Worm (Caenorhabditis elegans) whole organism, mixed stage, embryonic: ENCODE measurements around the gene che-7.

Experiments used
- M03D4.4 ChIP-seq: sonication (generic microtip); optimal IDR thresholded peaks from 2 replicates; lab custom pipeline; 2017; ENCODE audit warnings: mild to moderate bottlenecking, missing genetic modification characterization, missing compliant biosample characterization
- bed-3 ChIP-seq: fragments of 200-800 bp; sonication (Bioruptor generic); optimal IDR thresholded peaks from 3 replicates; lab custom pipeline; 2018; ENCODE audit warnings: mild to moderate bottlenecking, missing genetic modification characterization, moderate library complexity, missing compliant biosample characterization
- blmp-1 ChIP-seq: fragments of 150-350 bp; optimal IDR thresholded peaks from 2 replicates; lab custom pipeline; 2014; ENCODE audit warnings: missing biosample characterization, missing genetic modification characterization
- ceh-39 ChIP-seq: fragments of 150-350 bp; optimal IDR thresholded peaks from 2 replicates; lab custom pipeline; 2014; ENCODE audit warnings: missing biosample characterization, missing genetic modification characterization
- ceh-43 ChIP-seq: fragments of 200-800 bp; sonication (Bioruptor generic); optimal IDR thresholded peaks from 2 replicates; lab custom pipeline; 2018; ENCODE audit warnings: mild to moderate bottlenecking, missing genetic modification characterization, moderate library complexity, missing compliant biosample characterization
- ceh-83 ChIP-seq: fragments of 200-800 bp; sonication (Bioruptor generic); optimal IDR thresholded peaks from 2 replicates; lab custom pipeline; 2018; ENCODE audit warnings: mild to moderate bottlenecking, missing genetic modification characterization, missing compliant biosample characterization
- ces-1 ChIP-seq: fragments of 150-350 bp; optimal IDR thresholded peaks from 2 replicates; lab custom pipeline; 2014; ENCODE audit warnings: missing biosample characterization, missing genetic modification reagents, missing genetic modification characterization
- cnd-1 ChIP-seq: fragments of 200-800 bp; sonication (Bioruptor generic); optimal IDR thresholded peaks from 2 replicates; lab custom pipeline; 2018; ENCODE audit warnings: mild to moderate bottlenecking, missing genetic modification characterization, missing compliant biosample characterization
- elt-1 ChIP-seq: sonication (generic microtip); optimal IDR thresholded peaks from 2 replicates; lab custom pipeline; 2017; ENCODE audit warnings: missing genetic modification characterization, mild to moderate bottlenecking, missing compliant biosample characterization, antibody characterized with exemption, moderate library complexity, borderline replicate concordance; ENCODE audit not compliant: insufficient read depth
- elt-3 ChIP-seq: fragments of 150-350 bp; optimal IDR thresholded peaks from 2 replicates; lab custom pipeline; 2014; ENCODE audit warnings: missing biosample characterization, missing genetic modification characterization
- flh-1 ChIP-seq: fragments of 200-800 bp; sonication (Bioruptor generic); optimal IDR thresholded peaks from 2 replicates; lab custom pipeline; 2018; ENCODE audit warnings: mild to moderate bottlenecking, missing genetic modification characterization, moderate library complexity, missing compliant biosample characterization
- ham-2 ChIP-seq: fragments of 200-800 bp; sonication (Bioruptor generic); optimal IDR thresholded peaks from 2 replicates; lab custom pipeline; 2018; ENCODE audit warnings: mild to moderate bottlenecking, missing genetic modification characterization, missing compliant biosample characterization
- hlh-1 ChIP-seq: fragments of 150-350 bp; optimal IDR thresholded peaks from 2 replicates; lab custom pipeline; 2014; ENCODE audit warnings: missing biosample characterization, missing genetic modification reagents, missing genetic modification characterization
- lin-13 ChIP-seq: fragments of 150-350 bp; optimal IDR thresholded peaks from 2 replicates; lab custom pipeline; 2014; ENCODE audit warnings: missing biosample characterization, missing genetic modification characterization
- lin-32 ChIP-seq: fragments of 200-800 bp; sonication (Bioruptor generic); optimal IDR thresholded peaks from 2 replicates; lab custom pipeline; 2018; ENCODE audit warnings: mild to moderate bottlenecking, missing genetic modification characterization, missing compliant biosample characterization
- mab-5 ChIP-seq: fragments of 150-350 bp; optimal IDR thresholded peaks from 2 replicates; lab custom pipeline; 2014; ENCODE audit warnings: missing biosample characterization, missing genetic modification characterization
- mep-1 ChIP-seq: fragments of 150-350 bp; optimal IDR thresholded peaks from 2 replicates; lab custom pipeline; 2017; ENCODE audit warnings: missing biosample characterization, missing genetic modification reagents, missing genetic modification characterization, inconsistent platforms
- mls-2 ChIP-seq: sonication (generic microtip); optimal IDR thresholded peaks from 2 replicates; lab custom pipeline; 2016; ENCODE audit warnings: mild to moderate bottlenecking, missing genetic modification characterization, moderate library complexity, missing compliant biosample characterization
- nhr-12 ChIP-seq: fragments of 150-350 bp; optimal IDR thresholded peaks from 2 replicates; lab custom pipeline; 2014; ENCODE audit warnings: missing biosample characterization, missing genetic modification characterization
- nhr-2 ChIP-seq: fragments of 150-350 bp; optimal IDR thresholded peaks from 2 replicates; lab custom pipeline; 2014; ENCODE audit warnings: missing biosample characterization, missing genetic modification characterization
- nhr-237 ChIP-seq: fragments of 150-350 bp; optimal IDR thresholded peaks from 2 replicates; lab custom pipeline; 2014; ENCODE audit warnings: missing biosample characterization, missing genetic modification characterization
- nhr-28 ChIP-seq: fragments of 150-350 bp; optimal IDR thresholded peaks from 2 replicates; lab custom pipeline; 2014; ENCODE audit warnings: missing biosample characterization, missing genetic modification characterization
- nhr-76 ChIP-seq: sonication (generic microtip); optimal IDR thresholded peaks from 2 replicates; lab custom pipeline; 2017; ENCODE audit warnings: missing biosample characterization, missing genetic modification characterization
- pha-4 ChIP-seq: fragments of 150-350 bp; optimal IDR thresholded peaks from 2 replicates; lab custom pipeline; 2018; ENCODE audit warnings: missing biosample characterization, missing genetic modification reagents, missing genetic modification characterization
- sem-2 ChIP-seq: fragments of 200-800 bp; sonication (Bioruptor generic); optimal IDR thresholded peaks from 2 replicates; lab custom pipeline; 2018; ENCODE audit warnings: mild to moderate bottlenecking, missing genetic modification characterization, missing compliant biosample characterization
- snpc-4 ChIP-seq: fragments of 150-350 bp; optimal IDR thresholded peaks from 2 replicates; lab custom pipeline; 2014; ENCODE audit warnings: missing biosample characterization, missing genetic modification characterization
- sptf-1 ChIP-seq: sonication (generic microtip); optimal IDR thresholded peaks from 2 replicates; lab custom pipeline; 2017; ENCODE audit warnings: mild to moderate bottlenecking, missing genetic modification characterization, moderate library complexity, missing compliant biosample characterization
- tbx-8 ChIP-seq: fragments of 200-800 bp; sonication (Bioruptor generic); optimal IDR thresholded peaks from 2 replicates; lab custom pipeline; 2018; ENCODE audit warnings: mild to moderate bottlenecking, missing genetic modification characterization, moderate library complexity, missing compliant biosample characterization
- unc-120 ChIP-seq: sonication (generic microtip); optimal IDR thresholded peaks from 2 replicates; lab custom pipeline; 2017; ENCODE audit warnings: missing genetic modification characterization, missing compliant biosample characterization; ENCODE audit not compliant: poor library complexity, severe bottlenecking
- unc-39 ChIP-seq: fragments of 150-350 bp; optimal IDR thresholded peaks from 2 replicates; lab custom pipeline; 2014; ENCODE audit warnings: missing biosample characterization, missing genetic modification characterization
- unc-62 ChIP-seq: fragments of 150-350 bp; optimal IDR thresholded peaks from 2 replicates; lab custom pipeline; 2014; ENCODE audit warnings: missing biosample characterization, missing genetic modification reagents, missing genetic modification characterization
- zip-8 ChIP-seq: fragments of 150-350 bp; optimal IDR thresholded peaks from 2 replicates; lab custom pipeline; 2014; ENCODE audit warnings: missing biosample characterization, missing genetic modification characterization
- ztf-11 ChIP-seq: fragments of 150-350 bp; optimal IDR thresholded peaks from 2 replicates; lab custom pipeline; 2014; ENCODE audit warnings: missing biosample characterization, missing genetic modification characterization

Gene che-7

DNA sequence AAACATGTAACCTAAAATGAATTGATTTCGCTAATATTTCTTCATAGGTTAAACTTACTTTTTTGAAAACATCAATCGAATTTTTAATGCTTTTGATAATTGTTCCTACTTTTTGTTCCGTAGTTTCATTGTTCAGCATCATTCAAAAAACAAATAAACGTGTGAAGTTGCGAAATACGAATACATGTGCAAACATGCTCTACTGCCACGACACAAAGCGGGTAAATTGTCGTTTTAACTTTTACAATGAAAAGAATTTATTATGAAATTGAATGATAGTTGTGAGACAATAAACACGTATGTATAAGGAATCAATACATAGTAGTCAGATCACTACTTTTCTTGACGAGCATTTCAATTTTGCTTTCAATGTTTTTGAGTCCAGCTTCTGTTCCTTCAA is 13.8 kb downstream of the che-7 start, which contains the start of gene F26D11.12:
Gene F26D11.12 (minus strand): TSS at position 145 of the 400 bp plus-strand sequence.
- TF ChIP-seq nhr-237 (tag; lab: Kevin White, UChicago) (no peak), nhr-76 (tag; lab: Kevin White, UChicago) (no peak), ham-2 (GFP tag; lab: Kevin White, UChicago) (no peak), ceh-43 (GFP tag; lab: Kevin White, UChicago) (no peak), mep-1 (no peak), blmp-1 (tag; lab: Kevin White, UChicago) (no peak), flh-1 (GFP tag; lab: Kevin White, UChicago) (no peak)

DNA sequence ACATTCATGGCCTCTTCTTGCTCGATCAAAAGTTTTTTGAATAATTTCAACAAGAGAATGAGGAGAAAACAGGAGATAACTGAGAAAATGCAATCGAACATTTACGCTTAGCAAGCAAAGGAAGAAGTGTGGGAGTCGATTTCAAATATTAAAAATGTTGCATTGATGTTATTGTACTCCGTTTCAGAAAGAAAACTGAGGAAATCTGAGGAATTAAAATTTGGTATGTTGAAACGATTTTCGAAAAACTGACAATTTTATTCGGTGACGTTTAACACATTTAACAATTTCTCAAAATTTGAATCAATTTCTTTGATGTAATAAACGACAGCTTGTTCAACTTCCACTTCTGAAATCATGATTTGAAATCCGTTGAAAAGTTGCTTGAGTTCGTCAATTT is 14.5 kb downstream of the che-7 start, which contains the start of gene F26D11.13:
Gene F26D11.13 (minus strand): TSS at position 101 of the 400 bp plus-strand sequence.
- TF ChIP-seq elt-3 (tag; lab: Kevin White, UChicago), result no peak
- TF ChIP-seq ceh-83 (GFP tag; lab: Kevin White, UChicago), result no peak
- TF ChIP-seq elt-1 (tag; lab: Kevin White, UChicago), result no peak
- no peak for TF ChIP-seq nhr-2
- TF ChIP-seq hlh-1 (tag; lab: Kevin White, UChicago), result no peak
- TF ChIP-seq nhr-76 (tag; lab: Kevin White, UChicago), result no peak
- no peak for TF ChIP-seq zip-8
- TF ChIP-seq ceh-43 (GFP tag; lab: Kevin White, UChicago), result no peak
- no peak for TF ChIP-seq snpc-4
- TF ChIP-seq unc-120 (tag; lab: Kevin White, UChicago), result no peak
- no peak for TF ChIP-seq pha-4 (tag; lab: Kevin White, UChicago)
- TF ChIP-seq blmp-1 (tag; lab: Kevin White, UChicago), result no peak

DNA sequence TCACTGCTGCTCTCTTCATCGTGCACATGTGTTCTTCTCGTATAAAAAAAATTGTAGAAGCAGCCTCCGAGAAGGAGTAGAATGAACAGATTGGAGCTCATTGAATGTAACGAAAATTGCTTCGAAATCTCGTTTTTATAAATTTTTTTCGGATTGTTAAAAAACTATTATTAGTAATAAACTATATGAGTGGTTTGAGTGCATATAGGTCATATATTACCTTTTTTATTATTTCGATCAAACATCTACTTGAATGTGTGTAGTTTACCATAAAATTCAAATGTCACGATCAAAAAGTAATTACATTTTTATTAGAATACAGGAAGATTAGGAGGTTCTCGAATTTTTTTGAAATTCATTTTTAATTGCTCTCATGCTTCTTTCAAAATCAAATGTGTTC is 16.2 kb downstream of the che-7 start, which contains the start of gene clec-216:
Gene clec-216 (minus strand): TSS at position 101 of the 400 bp plus-strand sequence.
- TF ChIP-seq M03D4.4 (tag; lab: Kevin White, UChicago) (no peak), ztf-11 (no peak), unc-62 (GFP tag; lab: Kevin White, UChicago) (no peak), sem-2 (GFP tag; lab: Kevin White, UChicago) (no peak), nhr-76 (tag; lab: Kevin White, UChicago) (no peak)

DNA sequence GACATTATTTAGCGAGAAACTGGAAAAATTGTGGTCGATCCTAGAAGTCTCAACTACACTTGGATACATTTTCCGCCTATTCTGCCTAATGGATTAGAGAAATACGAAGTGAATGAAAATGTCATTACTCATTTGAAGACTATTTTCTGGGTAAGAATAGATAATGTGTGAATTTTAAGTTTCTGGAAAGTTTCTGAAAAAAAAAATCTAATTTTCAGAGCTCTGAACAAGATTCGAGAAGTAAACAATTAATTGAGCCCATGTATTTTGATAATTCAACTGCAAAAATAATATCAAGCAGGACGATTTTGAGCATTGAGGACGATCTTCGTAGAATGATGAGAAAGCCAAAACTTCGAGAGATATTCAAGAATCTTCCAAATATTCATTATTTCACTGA is 22.8 kb downstream of the che-7 start:
- no peak for TF ChIP-seq unc-62 (GFP tag; lab: Kevin White, UChicago)
- no peak for TF ChIP-seq mls-2 (tag; lab: Kevin White, UChicago)
- no peak for TF ChIP-seq lin-13
- TF ChIP-seq tbx-8 (GFP tag; lab: Kevin White, UChicago), result no peak
- no peak for TF ChIP-seq cnd-1 (tag; lab: Kevin White, UChicago)
- no peak for TF ChIP-seq snpc-4
- TF ChIP-seq ces-1 (GFP tag; lab: Kevin White, UChicago), result no peak
- no peak for TF ChIP-seq zip-8
- TF ChIP-seq blmp-1 (tag; lab: Kevin White, UChicago), result no peak
- no peak for TF ChIP-seq ceh-83 (GFP tag; lab: Kevin White, UChicago)
- no peak for TF ChIP-seq nhr-12 (tag; lab: Kevin White, UChicago)
- no peak for TF ChIP-seq ceh-39 (tag; lab: Kevin White, UChicago)
- no peak for TF ChIP-seq sptf-1 (tag; lab: Kevin White, UChicago)
- TF ChIP-seq ztf-11, result no peak
- TF ChIP-seq pha-4 (tag; lab: Kevin White, UChicago), result no peak
- no peak for TF ChIP-seq mab-5 (tag; lab: Kevin White, UChicago)
- TF ChIP-seq elt-3 (tag; lab: Kevin White, UChicago), result no peak

DNA sequence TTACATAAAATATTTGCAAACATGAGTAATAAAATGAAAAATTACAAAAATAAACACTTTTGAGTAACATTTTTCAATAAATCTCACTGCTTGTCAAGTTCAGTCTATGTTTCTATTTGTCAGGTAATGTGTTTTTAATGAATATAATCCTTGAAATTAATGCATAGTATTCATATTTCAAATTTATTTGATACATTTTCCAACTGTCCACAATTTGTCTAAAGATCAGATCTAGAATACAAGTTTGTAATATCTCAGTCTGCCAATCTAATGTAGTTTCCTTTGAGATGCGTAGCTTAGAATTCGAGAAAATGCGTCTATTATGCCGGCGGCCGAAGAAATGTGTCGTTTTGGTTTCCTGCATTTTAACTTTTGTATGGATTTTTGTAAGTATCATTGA is 25.4 kb downstream of the che-7 start, which contains the start of gene Y97E10B.1:
Gene Y97E10B.1 (plus strand): TSS at position 301 of the 400 bp plus-strand sequence.
- TF ChIP-seq cnd-1 (tag; lab: Kevin White, UChicago), result no peak
- no peak for TF ChIP-seq ceh-83 (GFP tag; lab: Kevin White, UChicago)
- TF ChIP-seq bed-3 (GFP tag; lab: Kevin White, UChicago), result no peak
- TF ChIP-seq ces-1 (GFP tag; lab: Kevin White, UChicago), result no peak
- no peak for TF ChIP-seq hlh-1 (tag; lab: Kevin White, UChicago)
- TF ChIP-seq snpc-4, result no peak
- TF ChIP-seq elt-1 (tag; lab: Kevin White, UChicago), result no peak
- no peak for TF ChIP-seq ceh-43 (GFP tag; lab: Kevin White, UChicago)
- no peak for TF ChIP-seq unc-62 (GFP tag; lab: Kevin White, UChicago)
- TF ChIP-seq unc-39, result no peak
- no peak for TF ChIP-seq nhr-28 (tag; lab: Kevin White, UChicago)
- no peak for TF ChIP-seq flh-1 (GFP tag; lab: Kevin White, UChicago)
- no peak for TF ChIP-seq nhr-237 (tag; lab: Kevin White, UChicago)
- no peak for TF ChIP-seq mls-2 (tag; lab: Kevin White, UChicago)
- TF ChIP-seq ham-2 (GFP tag; lab: Kevin White, UChicago), result no peak
- no peak for TF ChIP-seq nhr-76 (tag; lab: Kevin White, UChicago)
- no peak for TF ChIP-seq unc-120 (tag; lab: Kevin White, UChicago)
- no peak for TF ChIP-seq nhr-2
- no peak for TF ChIP-seq elt-3 (tag; lab: Kevin White, UChicago)
- no peak for TF ChIP-seq lin-32 (GFP tag; lab: Kevin White, UChicago)
